Fruit fly (Drosophila melanogaster): ENCODE results near the gene Scgbeta.

DNA sequence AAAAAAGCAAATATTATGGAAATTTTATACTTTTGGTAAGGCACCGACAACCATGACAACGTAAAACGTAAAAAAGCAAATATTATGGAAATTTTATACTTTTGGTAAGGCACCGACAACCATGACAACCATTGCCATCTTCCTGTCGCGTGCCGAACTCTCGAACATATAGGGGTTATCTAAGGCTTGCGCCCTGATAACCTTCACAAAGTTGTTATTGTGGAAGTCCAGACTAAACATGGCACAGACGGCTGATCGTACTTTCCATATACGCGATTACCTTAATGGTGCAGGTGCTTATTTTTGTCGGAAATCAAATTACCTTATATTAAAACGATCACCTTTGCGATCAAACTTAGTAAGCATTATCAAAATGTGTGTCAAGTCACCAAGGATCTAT, 23.2 kb upstream of the Scgbeta start:
- no peak for TF ChIP-seq tj (GFP tag; optimal IDR thresholded peaks at IDR 0.05)
- TF ChIP-seq cnc (optimal IDR thresholded peaks at IDR 0.05) = no peak
- no peak for TF ChIP-seq Clk (GFP tag; optimal IDR thresholded peaks at IDR 0.05)
- no peak for TF ChIP-seq kay (GFP tag; ENCODE audit: borderline replicate concordance)
- TF ChIP-seq CG14711 (tag; optimal IDR thresholded peaks at IDR 0.05) = no peak
- no peak for TF ChIP-seq CG11617 (GFP tag; optimal IDR thresholded peaks at IDR 0.05)
- no peak for TF ChIP-seq Crg-1 (GFP tag; optimal IDR thresholded peaks at IDR 0.05)
- TF ChIP-seq CG7045 (GFP tag; optimal IDR thresholded peaks at IDR 0.05) = no peak
- no peak for TF ChIP-seq pad (GFP tag; optimal IDR thresholded peaks at IDR 0.05)
- TF ChIP-seq toe (GFP tag; optimal IDR thresholded peaks at IDR 0.05) = no peak
- no peak for TF ChIP-seq CG12768 (GFP tag; optimal IDR thresholded peaks at IDR 0.05)
- no peak for TF ChIP-seq CG5204 (GFP tag; optimal IDR thresholded peaks at IDR 0.05)
- no peak for TF ChIP-seq Mnt (GFP tag; optimal IDR thresholded peaks at IDR 0.05)

Data from whole organism, adult.